Fruit fly (Drosophila melanogaster): Measurements from ENCODE around the gene Or30a.

DNA sequence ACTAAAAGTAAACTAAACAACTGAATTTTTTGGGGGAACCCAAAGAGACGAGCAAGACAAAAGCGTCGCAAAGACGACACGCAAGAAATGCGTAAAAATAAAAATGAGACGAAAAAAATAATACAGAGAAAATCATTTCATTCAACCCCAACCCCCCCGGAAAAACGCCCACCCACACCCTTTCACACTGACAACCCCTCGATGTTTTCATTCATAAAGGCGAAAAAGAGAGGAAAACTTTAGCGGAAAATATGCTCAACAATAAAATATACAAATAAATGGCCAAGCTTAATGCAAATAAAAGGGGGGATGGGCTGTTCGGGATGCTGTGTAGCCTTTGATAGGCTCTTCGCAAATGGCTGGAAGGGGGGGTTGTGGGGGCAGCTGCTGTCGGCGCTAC lies 19.3 kb downstream of the Or30a start:
- no peak for TF ChIP-seq CG9948 (tag; optimal IDR thresholded peaks at IDR 0.05)
- no peak for TF ChIP-seq CG17806 (tag; optimal IDR thresholded peaks at IDR 0.05)
- no peak for TF ChIP-seq CG4496 (GFP tag; IDR thresholded peaks at IDR 0.05)
- TF ChIP-seq EcR (GFP tag; optimal IDR thresholded peaks at IDR 0.05): no peak
- no peak for TF ChIP-seq Ets98B (GFP tag; IDR thresholded peaks at IDR 0.05)
- no peak for TF ChIP-seq CG12605 (GFP tag; IDR thresholded peaks at IDR 0.05)
- TF ChIP-seq fd96Ca (GFP tag; IDR thresholded peaks at IDR 0.05): no peak
- no peak for TF ChIP-seq rn (GFP tag; IDR thresholded peaks at IDR 0.05)
